Fruit fly (Drosophila melanogaster): ENCODE measurements around the gene RpL7-like.

RpL7-like gene

dm6 chr2L:12093652-12094051 is 37.5 kb downstream of the RpL7-like start (continued):
- TF ChIP-seq CG1832 (GFP tag; optimal IDR thresholded peaks at IDR 0.05) (no peak), MESR4 (GFP tag; optimal IDR thresholded peaks at IDR 0.05) (peak; percentile 78), Meics (GFP tag; optimal IDR thresholded peaks at IDR 0.05) (no peak), pros (GFP tag; optimal IDR thresholded peaks at IDR 0.05) (no peak), ATbp (GFP tag; optimal IDR thresholded peaks at IDR 0.05) (no peak), CG34422 (GFP tag; IDR thresholded peaks at IDR 0.05) (peak; percentile 50; the same call in 1 of the 3 replicates), nmo (GFP tag; optimal IDR thresholded peaks at IDR 0.05) (peak; percentile 32), CG30020 (tag; optimal IDR thresholded peaks at IDR 0.05) (no peak), sima (GFP tag; optimal IDR thresholded peaks at IDR 0.05) (no peak), CG6272 (GFP tag; IDR thresholded peaks at IDR 0.05) (no peak), CG6683 (GFP tag; optimal IDR thresholded peaks at IDR 0.05) (no peak), Gug (GFP tag; IDR thresholded peaks at IDR 0.05) (no peak), Bgb (GFP tag; IDR thresholded peaks at IDR 0.05; ENCODE audit: partially characterized antibody) (peak; percentile 56), NC2α (GFP tag; optimal IDR thresholded peaks at IDR 0.05) (no peak), Dbx (GFP tag; IDR thresholded peaks at IDR 0.05) (no peak), CTCF (GFP tag; optimal IDR thresholded peaks at IDR 0.05) (peak; percentile 21), lmd (GFP tag; IDR thresholded peaks at IDR 0.05) (no peak), CG13894 (tag; optimal IDR thresholded peaks at IDR 0.05) (no peak), Asciz (GFP tag; optimal IDR thresholded peaks at IDR 0.05) (no peak), CG3407 (GFP tag; optimal IDR thresholded peaks at IDR 0.05) (no peak), Ada2b (GFP tag; IDR thresholded peaks at IDR 0.05) (no peak), disco-r (GFP tag; optimal IDR thresholded peaks at IDR 0.05) (no peak), E2f1 (GFP tag; IDR thresholded peaks at IDR 0.05) (no peak), CG4424 (GFP tag; optimal IDR thresholded peaks at IDR 0.05) (no peak), CG12942 (GFP tag; optimal IDR thresholded peaks at IDR 0.05) (no peak), CG17186 (GFP tag; optimal IDR thresholded peaks at IDR 0.05) (peak; percentile 33), CG17612 (GFP tag; IDR thresholded peaks at IDR 0.05) (no peak), HLHmδ (GFP tag; optimal IDR thresholded peaks at IDR 0.05) (no peak), vnd (GFP tag; IDR thresholded peaks at IDR 0.05; ENCODE audit: partially characterized antibody) (no peak), ind (GFP tag; optimal IDR thresholded peaks at IDR 0.05) (no peak), scrt (GFP tag; optimal IDR thresholded peaks at IDR 0.05) (no peak), phol (tag; optimal IDR thresholded peaks at IDR 0.05) (peak; percentile 42), bab2 (GFP tag; optimal IDR thresholded peaks at IDR 0.05) (no peak), CG5953 (GFP tag; IDR thresholded peaks at IDR 0.05) (no peak), Rfx (GFP tag; IDR thresholded peaks at IDR 0.05) (peak; percentile 15; the same call in 1 of the 2 replicates), cas (GFP tag; IDR thresholded peaks at IDR 0.05) (no peak), bcd (GFP tag; optimal IDR thresholded peaks at IDR 0.05) (no peak), CG7987 (GFP tag; optimal IDR thresholded peaks at IDR 0.05) (peak; percentile 4), CG33557 (GFP tag; optimal IDR thresholded peaks at IDR 0.05) (no peak), lab (GFP tag; optimal IDR thresholded peaks at IDR 0.05) (no peak), bbx (GFP tag; IDR thresholded peaks at IDR 0.05; ENCODE audit: partially characterized antibody) (peak; percentile 44), CG18599 (GFP tag; optimal IDR thresholded peaks at IDR 0.05) (no peak), al (GFP tag; IDR thresholded peaks at IDR 0.05) (no peak), CG7786 (GFP tag; optimal IDR thresholded peaks at IDR 0.05) (no peak), Eip74EF (GFP tag; optimal IDR thresholded peaks at IDR 0.05) (no peak), pnt (GFP tag; optimal IDR thresholded peaks at IDR 0.05) (no peak), Sry-δ (GFP tag; optimal IDR thresholded peaks at IDR 0.05) (peak; percentile 24), E2f2 (GFP tag; IDR thresholded peaks at IDR 0.05) (peak; percentile 77), Antp (GFP tag; optimal IDR thresholded peaks at IDR 0.05) (no peak), sens (GFP tag) (no peak), Hey (tag; optimal IDR thresholded peaks at IDR 0.05) (no peak), tna (GFP tag; IDR thresholded peaks at IDR 0.05; ENCODE audit: partially characterized antibody) (peak; percentile 47; the same call in 1 of the 2 replicates)

Data from whole organism, embryonic.